Fruit fly (Drosophila melanogaster) whole organism, embryonic: ENCODE results near the gene Jhbp16.

Experiments
- Asciz ChIP-seq: fragments of 200-800 bp; sonication (Bioruptor generic); optimal IDR thresholded peaks from 2 replicates; lab custom pipeline; 2017; ENCODE audit warnings: missing biosample characterization, mild to moderate bottlenecking, missing genetic modification characterization, missing genetic modification reagents
- Atf-2 ChIP-seq: fragments of 200-800 bp; sonication (Bioruptor generic); optimal IDR thresholded peaks from 2 replicates; lab custom pipeline; 2016; ENCODE audit warnings: missing biosample characterization, missing genetic modification characterization
- Bgb ChIP-seq: fragments of 200-800 bp; sonication (Bioruptor generic); IDR thresholded peaks from 2 replicates; pipeline ENCODE4 v1.3.6; 2022; ENCODE audit warnings: missing biosample characterization, missing genetic modification characterization; ENCODE audit not compliant: partially characterized antibody
- CG11560 ChIP-seq: fragments of 200-800 bp; sonication (Bioruptor generic); IDR thresholded peaks from 3 replicates; pipeline ENCODE4 v1.3.6; 2022; ENCODE audit warnings: missing biosample characterization, missing genetic modification characterization
- CG11695 ChIP-seq: fragments of 200-800 bp; sonication (Bioruptor generic); IDR thresholded peaks from 3 replicates; pipeline ENCODE4 v1.3.6; 2022; ENCODE audit warnings: missing biosample characterization, missing genetic modification characterization
- CG13894 ChIP-seq: fragments of 200-800 bp; sonication (Bioruptor generic); optimal IDR thresholded peaks from 3 replicates; lab custom pipeline; 2018; ENCODE audit warnings: missing biosample characterization, mild to moderate bottlenecking, missing genetic modification characterization, moderate library complexity
- CG14667 ChIP-seq: fragments of 200-800 bp; sonication (Bioruptor generic); IDR thresholded peaks from 2 replicates; pipeline ENCODE4 v1.3.6; 2022; ENCODE audit warnings: missing biosample characterization, missing genetic modification characterization
- CG14965 ChIP-seq: fragments of 200-800 bp; sonication (Bioruptor generic); optimal IDR thresholded peaks from 2 replicates; lab custom pipeline; 2016; ENCODE audit warnings: missing biosample characterization, missing genetic modification characterization, borderline replicate concordance
- CG34376 ChIP-seq: fragments of 200-800 bp; sonication (Bioruptor generic); optimal IDR thresholded peaks from 2 replicates; lab custom pipeline; 2018; ENCODE audit warnings: missing biosample characterization, mild to moderate bottlenecking, missing genetic modification characterization
- CG4328 ChIP-seq: fragments of 200-800 bp; sonication (Bioruptor generic); optimal IDR thresholded peaks from 3 replicates; lab custom pipeline; 2017; ENCODE audit warnings: missing biosample characterization, missing genetic modification reagents, missing genetic modification characterization
- CG4404 ChIP-seq: fragments of 200-800 bp; sonication (Bioruptor generic); IDR thresholded peaks from 2 replicates; pipeline ENCODE4 v1.3.6; 2022; ENCODE audit warnings: missing biosample characterization, missing genetic modification characterization
- CG4707 ChIP-seq: fragments of 200-800 bp; sonication (Bioruptor generic); optimal IDR thresholded peaks from 2 replicates; lab custom pipeline; 2018; ENCODE audit warnings: missing biosample characterization, mild to moderate bottlenecking, missing genetic modification characterization, moderate library complexity
- CG6254 ChIP-seq: fragments of 200-800 bp; sonication (Bioruptor generic); optimal IDR thresholded peaks from 3 replicates; lab custom pipeline; 2017; ENCODE audit warnings: mild to moderate bottlenecking, missing biosample characterization, missing genetic modification reagents, missing genetic modification characterization
- CG6689 ChIP-seq: fragments of 200-800 bp; sonication (Bioruptor generic); IDR thresholded peaks from 2 replicates; pipeline ENCODE4 v1.3.6; 2022; ENCODE audit warnings: missing biosample characterization, missing genetic modification characterization
- CG7786 ChIP-seq: fragments of 200-800 bp; sonication (Bioruptor generic); optimal IDR thresholded peaks from 2 replicates; lab custom pipeline; 2016; ENCODE audit warnings: missing biosample characterization, missing genetic modification characterization
- Dek ChIP-seq: fragments of 200-800 bp; sonication (Bioruptor generic); optimal IDR thresholded peaks from 3 replicates; lab custom pipeline; 2019; ENCODE audit warnings: missing biosample characterization, mild to moderate bottlenecking, missing genetic modification characterization, moderate library complexity
- Doc2 ChIP-seq: fragments of 200-800 bp; sonication (Bioruptor generic); IDR thresholded peaks from 2 replicates; pipeline ENCODE4 v1.3.6; 2022; ENCODE audit warnings: missing biosample characterization, missing genetic modification characterization
- Doc3 ChIP-seq: fragments of 200-800 bp; sonication (Bioruptor generic); IDR thresholded peaks from 3 replicates; pipeline ENCODE4 v1.3.6; 2022; ENCODE audit warnings: missing biosample characterization, missing genetic modification characterization; ENCODE audit not compliant: partially characterized antibody
- Dref ChIP-seq: fragments of 200-800 bp; sonication (Bioruptor generic); IDR thresholded peaks from 2 replicates; pipeline ENCODE4 v1.3.6; 2022; ENCODE audit warnings: missing biosample characterization, missing genetic modification characterization
- Fer1 ChIP-seq: fragments of 200-800 bp; sonication (Bioruptor generic); optimal IDR thresholded peaks from 2 replicates; lab custom pipeline; 2017; ENCODE audit warnings: missing biosample characterization, mild to moderate bottlenecking, missing genetic modification characterization
- HLH4C ChIP-seq: fragments of 200-800 bp; sonication (Bioruptor generic); IDR thresholded peaks from 3 replicates; pipeline ENCODE4 v1.3.6; 2022; ENCODE audit warnings: missing biosample characterization, missing genetic modification characterization; ENCODE audit not compliant: partially characterized antibody
- Hr39 ChIP-seq: fragments of >200 bp; optimal IDR thresholded peaks from 2 replicates; lab custom pipeline; 2017
- Jarid2 ChIP-seq: fragments of 200-800 bp; sonication (Bioruptor generic); optimal IDR thresholded peaks from 3 replicates; lab custom pipeline; 2017; ENCODE audit warnings: mild to moderate bottlenecking, missing biosample characterization, missing genetic modification reagents, missing genetic modification characterization
- MTF-1 ChIP-seq: fragments of 200-800 bp; sonication (Bioruptor generic); optimal IDR thresholded peaks from 2 replicates; lab custom pipeline; 2018; ENCODE audit warnings: missing biosample characterization, mild to moderate bottlenecking, missing genetic modification characterization, borderline replicate concordance
- Ssrp ChIP-seq: fragments of 200-800 bp; sonication (Bioruptor generic); optimal IDR thresholded peaks from 2 replicates; lab custom pipeline; 2018; ENCODE audit warnings: missing biosample characterization, mild to moderate bottlenecking, missing genetic modification characterization, moderate library complexity
- ac ChIP-seq: fragments of 200-800 bp; sonication (Bioruptor generic); optimal IDR thresholded peaks from 3 replicates; lab custom pipeline; 2017; ENCODE audit warnings: missing biosample characterization, mild to moderate bottlenecking, missing genetic modification characterization
- ash1 ChIP-seq: fragments of 200-800 bp; sonication (Bioruptor generic); optimal IDR thresholded peaks from 2 replicates; lab custom pipeline; 2018; ENCODE audit warnings: missing biosample characterization, mild to moderate bottlenecking, missing genetic modification characterization
- bbx ChIP-seq: fragments of 200-800 bp; sonication (Bioruptor generic); IDR thresholded peaks from 2 replicates; pipeline ENCODE4 v1.3.6; 2022; ENCODE audit warnings: missing biosample characterization, missing genetic modification characterization; ENCODE audit not compliant: partially characterized antibody
- corto ChIP-seq: fragments of 200-800 bp; sonication (Bioruptor generic); optimal IDR thresholded peaks from 2 replicates; lab custom pipeline; 2016; ENCODE audit warnings: missing biosample characterization, mild to moderate bottlenecking, missing genetic modification characterization, moderate library complexity
- dati ChIP-seq: fragments of 200-800 bp; sonication (Bioruptor generic); IDR thresholded peaks from 2 replicates; pipeline ENCODE4 v1.3.6; 2022; ENCODE audit warnings: missing biosample characterization, missing genetic modification characterization
- fd64A ChIP-seq: fragments of 200-800 bp; sonication (Bioruptor generic); optimal IDR thresholded peaks from 3 replicates; lab custom pipeline; 2018; ENCODE audit warnings: missing biosample characterization, mild to moderate bottlenecking, missing genetic modification characterization
- fru ChIP-seq: fragments of >200 bp; optimal IDR thresholded peaks from 2 replicates; lab custom pipeline; 2017
- gem ChIP-seq: fragments of 200-800 bp; sonication (Bioruptor generic); optimal IDR thresholded peaks from 2 replicates; lab custom pipeline; 2019; ENCODE audit warnings: missing biosample characterization, mild to moderate bottlenecking, missing genetic modification characterization, moderate library complexity
- gsb-n ChIP-seq: fragments of 200-800 bp; sonication (Bioruptor generic); optimal IDR thresholded peaks from 3 replicates; lab custom pipeline; 2018; ENCODE audit warnings: missing biosample characterization, mild to moderate bottlenecking, missing genetic modification characterization
- gt ChIP-seq: fragments of 200-800 bp; sonication (Bioruptor generic); IDR thresholded peaks from 2 replicates; pipeline ENCODE4 v1.3.6; 2022; ENCODE audit warnings: missing biosample characterization, missing genetic modification characterization
- h ChIP-seq: fragments of >200 bp; optimal IDR thresholded peaks from 2 replicates; lab custom pipeline; 2017
- insv ChIP-seq, 2 experiments: fragments of 200-800 bp; sonication (Bioruptor generic); optimal IDR thresholded peaks; 3 replicates each; lab custom pipeline; 2016 to 2018; ENCODE audit warnings: missing biosample characterization in 2 of 2, missing genetic modification characterization in 2 of 2
- jing ChIP-seq: fragments of 200-800 bp; sonication (Bioruptor generic); optimal IDR thresholded peaks from 2 replicates; lab custom pipeline; 2018; ENCODE audit warnings: missing biosample characterization, mild to moderate bottlenecking, missing genetic modification characterization
- lmd ChIP-seq: fragments of 200-800 bp; sonication (Bioruptor generic); IDR thresholded peaks from 2 replicates; pipeline ENCODE4 v1.3.6; 2022; ENCODE audit warnings: missing biosample characterization, missing genetic modification characterization
- nerfin-2 ChIP-seq: fragments of 200-800 bp; sonication (Bioruptor generic); IDR thresholded peaks from 2 replicates; pipeline ENCODE4 v1.3.6; 2022; ENCODE audit warnings: missing biosample characterization, missing genetic modification characterization; ENCODE audit not compliant: partially characterized antibody
- oc ChIP-seq: fragments of 200-800 bp; sonication (Bioruptor generic); optimal IDR thresholded peaks from 2 replicates; lab custom pipeline; 2018; ENCODE audit warnings: missing biosample characterization, mild to moderate bottlenecking, missing genetic modification characterization, moderate library complexity
- odd ChIP-seq: fragments of 200-800 bp; sonication (Bioruptor generic); optimal IDR thresholded peaks from 2 replicates; lab custom pipeline; 2017; ENCODE audit warnings: missing biosample characterization, mild to moderate bottlenecking, missing genetic modification characterization
- pb ChIP-seq: fragments of 200-800 bp; sonication (Bioruptor generic); optimal IDR thresholded peaks from 3 replicates; lab custom pipeline; 2016; ENCODE audit warnings: missing biosample characterization, missing genetic modification characterization
- pum ChIP-seq: fragments of 200-800 bp; sonication (Bioruptor generic); optimal IDR thresholded peaks from 2 replicates; lab custom pipeline; 2016; ENCODE audit warnings: missing biosample characterization, missing genetic modification characterization
- sd ChIP-seq: fragments of 200-800 bp; sonication (Bioruptor generic); optimal IDR thresholded peaks from 3 replicates; lab custom pipeline; 2018; ENCODE audit warnings: missing biosample characterization, mild to moderate bottlenecking, missing genetic modification characterization, moderate library complexity
- sisA ChIP-seq: fragments of 200-800 bp; sonication (Bioruptor generic); IDR thresholded peaks from 2 replicates; pipeline ENCODE4 v1.3.6; 2022; ENCODE audit warnings: missing biosample characterization, missing genetic modification characterization
- slp2 ChIP-seq: fragments of 200-800 bp; sonication (Bioruptor generic); optimal IDR thresholded peaks from 2 replicates; lab custom pipeline; 2016; ENCODE audit warnings: missing biosample characterization, missing genetic modification characterization
- tap ChIP-seq: fragments of 200-800 bp; optimal IDR thresholded peaks from 3 replicates; lab custom pipeline; 2019; ENCODE audit warnings: missing biosample characterization, mild to moderate bottlenecking, missing genetic modification characterization, moderate library complexity
- trh ChIP-seq: fragments of 200-800 bp; sonication (Bioruptor generic); optimal IDR thresholded peaks from 2 replicates; lab custom pipeline; 2016; ENCODE audit warnings: missing biosample characterization, missing genetic modification characterization
- vfl ChIP-seq: fragments of 200-800 bp; sonication (Bioruptor generic); optimal IDR thresholded peaks from 2 replicates; lab custom pipeline; 2016; ENCODE audit warnings: missing biosample characterization, missing genetic modification characterization
- wdn ChIP-seq: fragments of 200-800 bp; sonication (Bioruptor generic); IDR thresholded peaks from 2 replicates; pipeline ENCODE4 v1.3.6; 2022; ENCODE audit warnings: missing biosample characterization, missing genetic modification characterization
- yki ChIP-seq: fragments of >200 bp; optimal IDR thresholded peaks from 3 replicates; lab custom pipeline; 2018

Jhbp16 gene

DNA sequence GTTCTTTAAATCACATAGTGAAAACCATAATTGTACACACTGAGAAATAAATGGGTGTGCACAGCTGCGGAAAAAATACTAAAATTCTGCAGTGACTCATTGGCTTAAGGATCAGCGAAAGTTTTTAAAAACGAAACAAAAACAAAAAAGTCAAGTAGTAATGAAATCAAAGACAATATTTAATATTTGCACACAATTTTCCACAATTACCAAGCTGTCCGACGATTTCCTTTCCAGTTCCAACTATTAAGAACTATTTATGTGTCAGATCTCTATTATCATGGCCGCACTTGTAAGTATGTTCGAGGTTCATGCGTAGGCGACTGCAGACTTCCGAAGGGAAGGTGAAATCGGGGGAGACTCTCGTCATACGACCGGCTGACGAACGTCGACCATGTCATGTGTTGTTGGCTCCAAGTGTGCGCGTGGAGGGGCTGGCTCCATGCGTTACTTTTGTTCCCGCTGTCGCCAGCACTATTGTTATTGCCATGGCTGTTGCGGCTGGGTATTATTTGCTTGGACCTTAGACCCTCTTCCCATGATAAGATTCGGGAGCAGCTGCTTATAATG lies 49.2 kb upstream of the Jhbp16 start (continued):
- TF ChIP-seq Dref (no peak), Asciz (peak; percentile 50), pum (GFP tag; lab: Kevin White, UChicago) (no peak), bbx (GFP tag; lab: Robert Waterston, UW) (no peak), oc (tag; lab: Kevin White, UChicago) (peak; percentile 5), nerfin-2 (GFP tag; lab: Robert Waterston, UW) (no peak), CG4707 (no peak), vfl (GFP tag; lab: Kevin White, UChicago) (no peak), gem (tag; lab: Kevin White, UChicago) (peak; percentile 72), Doc3 (GFP tag; lab: Robert Waterston, UW) (no peak), Hr39 (lab: Kevin White, UChicago) (no peak), trh (GFP tag; lab: Kevin White, UChicago) (no peak), fd64A (GFP tag; lab: Kevin White, UChicago) (no peak), lmd (GFP tag; lab: Robert Waterston, UW) (no peak), HLH4C (GFP tag; lab: Robert Waterston, UW) (no peak), h (lab: Kevin White, UChicago) (no peak), Atf-2 (peak; percentile 18), Fer1 (GFP tag; lab: Kevin White, UChicago) (peak; percentile 57), CG11695 (GFP tag; lab: Robert Waterston, UW) (no peak), gt (GFP tag; lab: Robert Waterston, UW) (no peak), CG4328 (GFP tag; lab: Kevin White, UChicago) (no peak), dati (GFP tag; lab: Robert Waterston, UW) (no peak), pb (GFP tag; lab: Kevin White, UChicago) (no peak), CG6254 (no peak), ac (no peak), CG7786 (GFP tag; lab: Kevin White, UChicago) (peak; percentile 61), corto (GFP tag; lab: Kevin White, UChicago) (no peak), slp2 (GFP tag; lab: Kevin White, UChicago) (peak; percentile 6), CG13894 (tag; lab: Kevin White, UChicago) (no peak), Ssrp (tag; lab: Kevin White, UChicago) (peak; percentile 43), CG14965 (GFP tag; lab: Kevin White, UChicago) (no peak), MTF-1 (GFP tag; lab: Kevin White, UChicago) (no peak), Jarid2 (GFP tag; lab: Kevin White, UChicago) (no peak), Dek (tag; lab: Kevin White, UChicago) (peak; percentile 14), CG4404 (GFP tag; lab: Robert Waterston, UW) (no peak), wdn (no peak), yki (lab: Kevin White, UChicago) (no peak), ash1 (GFP tag; lab: Kevin White, UChicago) (peak; percentile 26), gsb-n (tag; lab: Kevin White, UChicago) (peak; percentile 1), CG34376 (no peak), sd (tag; lab: Kevin White, UChicago) (peak; percentile 35), jing (GFP tag; lab: Kevin White, UChicago) (peak; percentile 32), fru (lab: Kevin White, UChicago) (no peak), insv (GFP tag; optimal IDR thresholded peaks at IDR 0.05; lab: Kevin White, UChicago) (no peak), CG11560 (tag; lab: Robert Waterston, UW) (no peak), tap (tag; lab: Kevin White, UChicago) (peak; percentile 55), Doc2 (GFP tag; lab: Robert Waterston, UW) (no peak), Bgb (GFP tag; lab: Robert Waterston, UW) (no peak), CG14667 (no peak), sisA (GFP tag; lab: Robert Waterston, UW) (no peak), CG6689 (GFP tag; lab: Robert Waterston, UW) (no peak), odd (GFP tag; lab: Kevin White, UChicago) (no peak)
